Worm (Caenorhabditis elegans): Measurements from ENCODE around the gene C29E4.10.

C29E4.10 gene

ce11 chrIII:7919823-7920222 is 17.8 kb upstream of the C29E4.10 start, which contains the start of gene C29E4.14:
C29E4.14 (plus strand) TSS chrIII:7920123.
- TF ChIP-seq ceh-39 (tag; optimal IDR thresholded peaks at IDR 0.05) (no peak), sptf-1 (tag; optimal IDR thresholded peaks at IDR 0.05) (no peak), pha-4 (tag; optimal IDR thresholded peaks at IDR 0.05) (no peak), cnd-1 (tag; optimal IDR thresholded peaks at IDR 0.05) (no peak), sem-2 (GFP tag; optimal IDR thresholded peaks at IDR 0.05) (no peak), ztf-11 (tag; optimal IDR thresholded peaks at IDR 0.05) (no peak), tbx-8 (GFP tag; optimal IDR thresholded peaks at IDR 0.05) (no peak), ceh-83 (GFP tag; optimal IDR thresholded peaks at IDR 0.05) (no peak), drap-1 (GFP tag; optimal IDR thresholded peaks at IDR 0.05) (no peak), mep-1 (tag; optimal IDR thresholded peaks at IDR 0.05) (no peak), ceh-43 (GFP tag; optimal IDR thresholded peaks at IDR 0.05) (no peak), M03D4.4 (tag; optimal IDR thresholded peaks at IDR 0.05) (no peak), elt-1 (tag; optimal IDR thresholded peaks at IDR 0.05; ENCODE audit: borderline replicate concordance, insufficient read depth) (no peak), nhr-12 (tag; optimal IDR thresholded peaks at IDR 0.05) (no peak), nhr-237 (tag; optimal IDR thresholded peaks at IDR 0.05) (no peak), blmp-1 (tag; optimal IDR thresholded peaks at IDR 0.05) (no peak), lin-32 (GFP tag; optimal IDR thresholded peaks at IDR 0.05) (no peak), ces-1 (GFP tag; optimal IDR thresholded peaks at IDR 0.05) (no peak), lin-13 (tag; optimal IDR thresholded peaks at IDR 0.05) (no peak)

ce11 chrIII:7922207-7922606 is 15.4 kb upstream of the C29E4.10 start, which contains the start of gene C29E4.17:
C29E4.17 (plus strand) TSS chrIII:7922507.
- TF ChIP-seq nhr-2 (tag; optimal IDR thresholded peaks at IDR 0.05): no peak
- TF ChIP-seq hlh-1 (tag; optimal IDR thresholded peaks at IDR 0.05): no peak
- no peak for TF ChIP-seq cnd-1 (tag; optimal IDR thresholded peaks at IDR 0.05)
- no peak for TF ChIP-seq tbx-8 (GFP tag; optimal IDR thresholded peaks at IDR 0.05)

DNA sequence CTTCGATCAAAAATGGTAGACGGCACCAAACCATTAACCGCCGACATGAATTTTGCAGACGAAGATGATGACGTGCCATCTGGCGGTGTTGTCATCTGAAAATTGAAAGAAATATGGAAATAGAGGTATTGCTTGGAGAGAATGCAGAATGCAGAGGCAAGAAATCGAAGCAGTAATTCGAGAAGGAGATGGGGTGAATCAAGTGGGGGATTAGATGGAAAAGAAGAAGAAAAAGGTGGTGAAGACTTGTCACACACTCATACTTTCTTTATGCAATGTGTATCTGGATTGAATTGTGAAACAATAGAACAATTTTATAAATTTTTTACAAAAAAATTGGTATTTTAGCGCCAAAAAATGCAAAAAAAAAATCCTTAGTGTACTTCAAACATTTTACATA is 12.8 kb upstream of the C29E4.10 start, which contains the start of gene tag-250:
tag-250 (minus strand) TSS at position 101 of the 400 bp plus-strand sequence.
- no peak for TF ChIP-seq ces-1 (GFP tag; optimal IDR thresholded peaks at IDR 0.05)
- no peak for TF ChIP-seq lsy-2 (tag; optimal IDR thresholded peaks at IDR 0.05)
- TF ChIP-seq tbx-8 (GFP tag; optimal IDR thresholded peaks at IDR 0.05): no peak
- TF ChIP-seq sem-2 (GFP tag; optimal IDR thresholded peaks at IDR 0.05): no peak
- TF ChIP-seq unc-120 (tag; optimal IDR thresholded peaks at IDR 0.05; ENCODE audit: poor library complexity, severe bottlenecking): no peak
- no peak for TF ChIP-seq elt-1 (tag; optimal IDR thresholded peaks at IDR 0.05; ENCODE audit: borderline replicate concordance, insufficient read depth)
- no peak for TF ChIP-seq elt-3 (tag; optimal IDR thresholded peaks at IDR 0.05)
- TF ChIP-seq mls-2 (tag; optimal IDR thresholded peaks at IDR 0.05): no peak
- no peak for TF ChIP-seq bed-3 (GFP tag; optimal IDR thresholded peaks at IDR 0.05)
- no peak for TF ChIP-seq cnd-1 (tag; optimal IDR thresholded peaks at IDR 0.05)
- no peak for TF ChIP-seq mep-1 (tag; optimal IDR thresholded peaks at IDR 0.05)
- TF ChIP-seq mab-5 (tag; optimal IDR thresholded peaks at IDR 0.05): no peak
- TF ChIP-seq ceh-39 (tag; optimal IDR thresholded peaks at IDR 0.05): no peak
- no peak for TF ChIP-seq drap-1 (GFP tag; optimal IDR thresholded peaks at IDR 0.05)
- TF ChIP-seq ceh-43 (GFP tag; optimal IDR thresholded peaks at IDR 0.05): no peak

ce11 chrIII:7925968-7926367 is 11.7 kb upstream of the C29E4.10 start:
- no peak for TF ChIP-seq nhr-12 (tag; optimal IDR thresholded peaks at IDR 0.05)
- no peak for TF ChIP-seq mls-2 (tag; optimal IDR thresholded peaks at IDR 0.05)
- no peak for TF ChIP-seq bed-3 (GFP tag; optimal IDR thresholded peaks at IDR 0.05)
- TF ChIP-seq snpc-4 (tag; optimal IDR thresholded peaks at IDR 0.05): no peak
- TF ChIP-seq pha-4 (tag; optimal IDR thresholded peaks at IDR 0.05): peak; percentile 34
- TF ChIP-seq flh-1 (GFP tag; optimal IDR thresholded peaks at IDR 0.05): no peak
- no peak for TF ChIP-seq elt-3 (tag; optimal IDR thresholded peaks at IDR 0.05)
- TF ChIP-seq nhr-237 (tag; optimal IDR thresholded peaks at IDR 0.05): peak; percentile 24
- TF ChIP-seq ceh-43 (GFP tag; optimal IDR thresholded peaks at IDR 0.05): no peak
- no peak for TF ChIP-seq mab-5 (tag; optimal IDR thresholded peaks at IDR 0.05)
- TF ChIP-seq unc-39 (tag; optimal IDR thresholded peaks at IDR 0.05): no peak
- peak; percentile 78 for TF ChIP-seq ham-2 (GFP tag; optimal IDR thresholded peaks at IDR 0.05)
- no peak for TF ChIP-seq sptf-1 (tag; optimal IDR thresholded peaks at IDR 0.05)
- TF ChIP-seq lsy-2 (tag; optimal IDR thresholded peaks at IDR 0.05): peak; percentile 2
- TF ChIP-seq nhr-76 (tag; optimal IDR thresholded peaks at IDR 0.05): no peak
- TF ChIP-seq ceh-39 (tag; optimal IDR thresholded peaks at IDR 0.05): no peak
- TF ChIP-seq blmp-1 (tag; optimal IDR thresholded peaks at IDR 0.05): no peak

Measured in whole organism, mixed stage, embryonic.